Fruit fly (Drosophila melanogaster) whole organism, embryonic: Measurements from ENCODE around the gene phol.

Experiments used
- Aef1 ChIP-seq: fragments of 200-800 bp; sonication (Bioruptor generic); IDR thresholded peaks from 3 replicates; pipeline ENCODE4 v1.3.6; 2022; ENCODE audit warnings: missing biosample characterization, missing genetic modification characterization
- Asciz ChIP-seq: fragments of 200-800 bp; sonication (Bioruptor generic); optimal IDR thresholded peaks from 2 replicates; lab custom pipeline; 2017; ENCODE audit warnings: missing biosample characterization, mild to moderate bottlenecking, missing genetic modification characterization, missing genetic modification reagents
- CG10462 ChIP-seq: fragments of 200-800 bp; sonication (Bioruptor generic); optimal IDR thresholded peaks from 2 replicates; lab custom pipeline; 2016; ENCODE audit warnings: missing biosample characterization, missing genetic modification characterization
- CG11696 ChIP-seq: fragments of 200-800 bp; sonication (Bioruptor generic); IDR thresholded peaks from 2 replicates; pipeline ENCODE4 v1.3.6; 2022; ENCODE audit warnings: missing biosample characterization, missing genetic modification characterization
- CG12155 ChIP-seq: fragments of 200-800 bp; sonication (Bioruptor generic); optimal IDR thresholded peaks from 3 replicates; lab custom pipeline; 2016; ENCODE audit warnings: missing biosample characterization, missing genetic modification characterization
- CG12219 ChIP-seq: fragments of 200-800 bp; sonication (Bioruptor generic); optimal IDR thresholded peaks from 3 replicates; lab custom pipeline; 2018; ENCODE audit warnings: missing biosample characterization, mild to moderate bottlenecking, missing genetic modification characterization
- CG12769 ChIP-seq: fragments of 200-800 bp; sonication (Bioruptor generic); optimal IDR thresholded peaks from 2 replicates; lab custom pipeline; 2019; ENCODE audit warnings: missing biosample characterization, mild to moderate bottlenecking, missing genetic modification characterization, moderate library complexity
- CG13287 ChIP-seq: fragments of 200-800 bp; sonication (Bioruptor generic); IDR thresholded peaks from 2 replicates; pipeline ENCODE4 v1.3.6; 2022; ENCODE audit warnings: missing biosample characterization, missing genetic modification characterization; ENCODE audit not compliant: partially characterized antibody
- CG14667 ChIP-seq: fragments of 200-800 bp; sonication (Bioruptor generic); IDR thresholded peaks from 2 replicates; pipeline ENCODE4 v1.3.6; 2022; ENCODE audit warnings: missing biosample characterization, missing genetic modification characterization
- CG15514 ChIP-seq: fragments of 200-800 bp; sonication (Bioruptor generic); optimal IDR thresholded peaks from 3 replicates; lab custom pipeline; 2017; ENCODE audit warnings: missing biosample characterization, missing genetic modification characterization, mild to moderate bottlenecking, moderate library complexity, missing genetic modification reagents
- CG15601 ChIP-seq: fragments of 200-800 bp; sonication (Bioruptor generic); optimal IDR thresholded peaks from 3 replicates; lab custom pipeline; 2019; ENCODE audit warnings: missing biosample characterization, mild to moderate bottlenecking, missing genetic modification characterization, moderate library complexity
- CG1602 ChIP-seq: fragments of 200-800 bp; sonication (Bioruptor generic); optimal IDR thresholded peaks from 3 replicates; lab custom pipeline; 2016; ENCODE audit warnings: missing biosample characterization, missing genetic modification characterization
- CG31441 ChIP-seq: fragments of 200-800 bp; sonication (Bioruptor generic); IDR thresholded peaks from 2 replicates; pipeline ENCODE4 v1.3.6; 2022; ENCODE audit warnings: missing biosample characterization, missing genetic modification characterization
- CG3407 ChIP-seq: fragments of 200-800 bp; sonication (Bioruptor generic); optimal IDR thresholded peaks from 2 replicates; lab custom pipeline; 2018; ENCODE audit warnings: missing biosample characterization, mild to moderate bottlenecking, missing genetic modification characterization
- CG3838 ChIP-seq: fragments of 200-800 bp; sonication (Bioruptor generic); optimal IDR thresholded peaks from 3 replicates; lab custom pipeline; 2016; ENCODE audit warnings: missing biosample characterization, missing genetic modification characterization
- CG3847 ChIP-seq: fragments of 200-800 bp; sonication (Bioruptor generic); IDR thresholded peaks from 2 replicates; pipeline ENCODE4 v1.3.6; 2022; ENCODE audit warnings: missing biosample characterization, missing genetic modification characterization
- CG5953 ChIP-seq: fragments of 200-800 bp; sonication (Bioruptor generic); IDR thresholded peaks from 2 replicates; pipeline ENCODE4 v1.3.6; 2022; ENCODE audit warnings: missing biosample characterization, missing genetic modification characterization
- CG6654 ChIP-seq: fragments of 200-800 bp; sonication (Bioruptor generic); optimal IDR thresholded peaks from 2 replicates; lab custom pipeline; 2017; ENCODE audit warnings: missing biosample characterization, mild to moderate bottlenecking, missing genetic modification characterization
- CG7357 ChIP-seq: fragments of 200-800 bp; sonication (Bioruptor generic); IDR thresholded peaks from 3 replicates; pipeline ENCODE4 v1.3.6; 2022; ENCODE audit warnings: missing biosample characterization, missing genetic modification characterization
- CG7372 ChIP-seq: fragments of 200-800 bp; sonication (Bioruptor generic); IDR thresholded peaks from 2 replicates; pipeline ENCODE4 v1.3.6; 2022; ENCODE audit warnings: missing biosample characterization, missing genetic modification characterization
- CG8290 ChIP-seq, 3 experiments: fragments of 200-800 bp; sonication (Bioruptor generic); optimal IDR thresholded peaks; 2 replicates each; lab custom pipeline; 2016 to 2019; ENCODE audit warnings: missing biosample characterization in 3 of 3, missing genetic modification characterization in 3 of 3, mild to moderate bottlenecking in 2 of 3, moderate library complexity in 1 of 3
- CG9876 ChIP-seq: fragments of 200-800 bp; sonication (Bioruptor generic); optimal IDR thresholded peaks from 2 replicates; lab custom pipeline; 2016; ENCODE audit warnings: missing biosample characterization, missing genetic modification characterization
- E2f1 ChIP-seq: fragments of 200-800 bp; sonication (Bioruptor generic); IDR thresholded peaks from 2 replicates; pipeline ENCODE4 v1.3.6; 2022; ENCODE audit warnings: missing biosample characterization, missing genetic modification characterization
- Fer3 ChIP-seq: fragments of 200-800 bp; sonication (Bioruptor generic); optimal IDR thresholded peaks from 2 replicates; lab custom pipeline; 2018; ENCODE audit warnings: missing biosample characterization, mild to moderate bottlenecking, missing genetic modification characterization, moderate library complexity
- HLH4C ChIP-seq: fragments of 200-800 bp; sonication (Bioruptor generic); IDR thresholded peaks from 3 replicates; pipeline ENCODE4 v1.3.6; 2022; ENCODE audit warnings: missing biosample characterization, missing genetic modification characterization; ENCODE audit not compliant: partially characterized antibody
- Hand ChIP-seq: fragments of 200-800 bp; sonication (Bioruptor generic); optimal IDR thresholded peaks from 2 replicates; lab custom pipeline; 2017; ENCODE audit warnings: mild to moderate bottlenecking, missing biosample characterization, missing genetic modification reagents, missing genetic modification characterization
- Hr78 ChIP-seq, 2 experiments: fragments of 200-800 bp in 1 of 2; fragments of >200 bp in 1 of 2; sonication (Bioruptor generic) in 1 of 2; optimal IDR thresholded peaks; 2 replicates each; lab custom pipeline; 2017 to 2019; ENCODE audit warnings: missing biosample characterization in 2 of 2, missing genetic modification characterization in 2 of 2, mild to moderate bottlenecking in 1 of 2, moderate library complexity in 1 of 2
- Jarid2 ChIP-seq: fragments of 200-800 bp; sonication (Bioruptor generic); optimal IDR thresholded peaks from 3 replicates; lab custom pipeline; 2017; ENCODE audit warnings: mild to moderate bottlenecking, missing biosample characterization, missing genetic modification reagents, missing genetic modification characterization
- MTF-1 ChIP-seq: fragments of 200-800 bp; sonication (Bioruptor generic); optimal IDR thresholded peaks from 2 replicates; lab custom pipeline; 2018; ENCODE audit warnings: missing biosample characterization, mild to moderate bottlenecking, missing genetic modification characterization, borderline replicate concordance
- Med ChIP-seq: fragments of 200-800 bp; sonication (Bioruptor generic); peaks from one replicate; lab custom pipeline; 2016; ENCODE audit warnings: missing biosample characterization, missing genetic modification characterization, mild to moderate bottlenecking, inconsistent platforms, moderate library complexity
- Meics ChIP-seq: fragments of 200-800 bp; sonication (Bioruptor generic); optimal IDR thresholded peaks from 2 replicates; lab custom pipeline; 2017; ENCODE audit warnings: missing biosample characterization, mild to moderate bottlenecking, missing genetic modification characterization
- NC2β ChIP-seq: fragments of 200-800 bp; sonication (Bioruptor generic); optimal IDR thresholded peaks from 2 replicates; lab custom pipeline; 2016; ENCODE audit warnings: missing biosample characterization, missing genetic modification characterization
- Nf-YA ChIP-seq: fragments of 200-800 bp; sonication (Bioruptor generic); IDR thresholded peaks from 2 replicates; pipeline ENCODE4 v1.3.6; 2022; ENCODE audit warnings: missing biosample characterization, missing genetic modification characterization
- Optix ChIP-seq: fragments of 200-800 bp; sonication (Bioruptor generic); IDR thresholded peaks from 3 replicates; pipeline ENCODE4 v1.3.6; 2022; ENCODE audit warnings: missing biosample characterization, missing genetic modification characterization
- Sox102F ChIP-seq: fragments of 200-800 bp; sonication (Bioruptor generic); optimal IDR thresholded peaks from 2 replicates; lab custom pipeline; 2018; ENCODE audit warnings: missing biosample characterization, mild to moderate bottlenecking, missing genetic modification characterization, moderate library complexity
- TFAM ChIP-seq: fragments of 200-800 bp; sonication (Bioruptor generic); optimal IDR thresholded peaks from 2 replicates; lab custom pipeline; 2017; ENCODE audit warnings: missing biosample characterization, missing genetic modification characterization, inconsistent platforms
- ase ChIP-seq: fragments of 200-800 bp; sonication (Bioruptor generic); IDR thresholded peaks from 3 replicates; pipeline ENCODE4 v1.3.6; 2022; ENCODE audit warnings: missing biosample characterization, missing genetic modification characterization
- dan ChIP-seq: fragments of 200-800 bp; sonication (Bioruptor generic); IDR thresholded peaks from 2 replicates; pipeline ENCODE4 v1.3.6; 2022; ENCODE audit warnings: missing biosample characterization, missing genetic modification characterization
- disco-r ChIP-seq: fragments of 200-800 bp; sonication (Bioruptor generic); optimal IDR thresholded peaks from 2 replicates; lab custom pipeline; 2016; ENCODE audit warnings: missing biosample characterization, missing genetic modification characterization
- dmrt11E ChIP-seq: fragments of 200-800 bp; sonication (Bioruptor generic); optimal IDR thresholded peaks from 3 replicates; lab custom pipeline; 2018; ENCODE audit warnings: missing biosample characterization, mild to moderate bottlenecking, missing genetic modification characterization, moderate library complexity
- fd96Cb ChIP-seq: fragments of 200-800 bp; sonication (Bioruptor generic); optimal IDR thresholded peaks from 2 replicates; lab custom pipeline; 2018; ENCODE audit warnings: missing biosample characterization, mild to moderate bottlenecking, missing genetic modification characterization, moderate library complexity
- lmd ChIP-seq: fragments of 200-800 bp; sonication (Bioruptor generic); IDR thresholded peaks from 2 replicates; pipeline ENCODE4 v1.3.6; 2022; ENCODE audit warnings: missing biosample characterization, missing genetic modification characterization
- mirr ChIP-seq: fragments of 200-800 bp; sonication (Bioruptor generic); optimal IDR thresholded peaks from 3 replicates; lab custom pipeline; 2018; ENCODE audit warnings: missing biosample characterization, mild to moderate bottlenecking, missing genetic modification characterization
- pfk ChIP-seq: fragments of 200-800 bp; sonication (Bioruptor generic); optimal IDR thresholded peaks from 2 replicates; lab custom pipeline; 2018; ENCODE audit warnings: missing biosample characterization, mild to moderate bottlenecking, missing genetic modification characterization, moderate library complexity
- sim ChIP-seq: fragments of 200-800 bp; sonication (Bioruptor generic); IDR thresholded peaks from 2 replicates; pipeline ENCODE4 v1.3.6; 2022; ENCODE audit warnings: missing biosample characterization, missing genetic modification characterization
- twi ChIP-seq: fragments of 200-800 bp; optimal IDR thresholded peaks from 2 replicates; lab custom pipeline; 2019; ENCODE audit warnings: missing biosample characterization, mild to moderate bottlenecking, missing genetic modification characterization, moderate library complexity
- tx ChIP-seq: fragments of 200-800 bp; sonication (Bioruptor generic); optimal IDR thresholded peaks from 2 replicates; lab custom pipeline; 2016; ENCODE audit warnings: missing biosample characterization, missing genetic modification characterization
- vfl ChIP-seq: fragments of 200-800 bp; sonication (Bioruptor generic); optimal IDR thresholded peaks from 2 replicates; lab custom pipeline; 2016; ENCODE audit warnings: missing biosample characterization, missing genetic modification characterization
- wor ChIP-seq: fragments of 200-800 bp; sonication (Bioruptor generic); IDR thresholded peaks from 2 replicates; pipeline ENCODE4 v1.3.6; 2022; ENCODE audit warnings: missing biosample characterization, missing genetic modification characterization
- zen2 ChIP-seq: fragments of 200-800 bp; sonication (Bioruptor generic); IDR thresholded peaks from 3 replicates; pipeline ENCODE4 v1.3.6; 2022; ENCODE audit warnings: missing biosample characterization, missing genetic modification characterization; ENCODE audit not compliant: partially characterized antibody

The phol gene

DNA sequence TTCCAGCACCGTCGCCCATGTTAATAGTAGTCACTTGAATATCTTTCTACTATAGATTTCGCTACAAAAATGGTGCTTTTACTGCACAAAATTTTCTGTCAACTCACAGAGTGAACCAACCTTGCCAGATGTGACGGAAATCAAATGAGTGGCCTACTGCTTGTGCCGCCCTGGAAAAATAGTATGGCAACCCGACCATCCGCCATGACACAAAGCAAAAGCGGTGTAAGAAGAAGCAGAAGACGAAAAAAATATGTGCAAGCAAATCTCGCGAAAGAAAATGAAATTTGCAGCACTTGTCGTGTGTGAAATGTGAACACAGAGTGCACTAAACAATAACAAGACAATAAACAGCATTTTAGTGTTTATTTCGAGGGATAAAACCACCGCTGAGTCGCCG is 20.7 kb upstream of the phol start, which contains the start of the genes Uch-L5 and Jarid2 (continued):
- TF ChIP-seq CG12219 (GFP tag; lab: Kevin White, UChicago): no peak
- TF ChIP-seq wor (GFP tag; lab: Robert Waterston, UW): no peak
- TF ChIP-seq CG6654: no peak
- TF ChIP-seq lmd (GFP tag; lab: Robert Waterston, UW): no peak; the same call in 1 of the 2 replicates
- no peak for TF ChIP-seq CG10462 (GFP tag; lab: Kevin White, UChicago)
- peak; percentile 62 for TF ChIP-seq disco-r (GFP tag; lab: Kevin White, UChicago)
- TF ChIP-seq MTF-1: peak; percentile 62
- TF ChIP-seq ase (GFP tag; lab: Robert Waterston, UW): 0 out of 3 replicates have a peak, but pooled peaks have one; percentile 11
- TF ChIP-seq Hand (GFP tag; lab: Kevin White, UChicago): no peak
- TF ChIP-seq HLH4C (GFP tag; lab: Robert Waterston, UW): no peak
- TF ChIP-seq CG7357: no peak
- peak; percentile 61 for TF ChIP-seq mirr (GFP tag; lab: Kevin White, UChicago)
- TF ChIP-seq dmrt11E (tag; lab: Kevin White, UChicago): no peak
- peak; percentile 63 for TF ChIP-seq vfl (GFP tag; lab: Kevin White, UChicago)
- no peak for TF ChIP-seq CG14667 (GFP tag; lab: Robert Waterston, UW)
- no peak for TF ChIP-seq CG1602 (GFP tag; lab: Kevin White, UChicago)
- no peak for TF ChIP-seq Asciz (GFP tag; lab: Kevin White, UChicago)
- TF ChIP-seq sim (GFP tag; lab: Robert Waterston, UW): no peak
- peak; percentile 8 for TF ChIP-seq tx (GFP tag; lab: Kevin White, UChicago)
- peak; percentile 45 for TF ChIP-seq CG12155
- TF ChIP-seq Hr78 (GFP tag; optimal IDR thresholded peaks at IDR 0.05; lab: Kevin White, UChicago): no peak
- TF ChIP-seq Jarid2: no peak
- TF ChIP-seq CG7372 (GFP tag; lab: Robert Waterston, UW): no peak
- no peak for TF ChIP-seq CG8290 (GFP tag; optimal IDR thresholded peaks at IDR 0.05; lab: Kevin White, UChicago)
- TF ChIP-seq CG8290 (tag; optimal IDR thresholded peaks at IDR 0.05; lab: Kevin White, UChicago): no peak
- no peak for TF ChIP-seq Nf-YA (GFP tag; lab: Robert Waterston, UW)
- TF ChIP-seq CG31441 (GFP tag; lab: Robert Waterston, UW): no peak
- no peak for TF ChIP-seq TFAM
- no peak for TF ChIP-seq fd96Cb (tag; lab: Kevin White, UChicago)
- TF ChIP-seq CG5953 (GFP tag; lab: Robert Waterston, UW): no peak
- TF ChIP-seq CG15514: peak; percentile 85
- TF ChIP-seq CG9876 (GFP tag; lab: Kevin White, UChicago): peak; percentile 9
- peak; percentile 77 for TF ChIP-seq NC2β (GFP tag; lab: Kevin White, UChicago)
- no peak for TF ChIP-seq Sox102F (GFP tag; lab: Kevin White, UChicago)
- TF ChIP-seq E2f1: no peak
- no peak for TF ChIP-seq CG12769
- 0 out of 3 replicates have a peak, but pooled peaks have one; percentile 37 for TF ChIP-seq Optix (GFP tag; lab: Robert Waterston, UW)
- peak; percentile 94 for TF ChIP-seq Med (GFP tag; lab: Kevin White, UChicago)
- TF ChIP-seq dan (GFP tag; lab: Robert Waterston, UW): no peak
- TF ChIP-seq CG11696 (GFP tag; lab: Robert Waterston, UW): no peak
- TF ChIP-seq Meics (GFP tag; lab: Kevin White, UChicago): peak; percentile 57
- no peak for TF ChIP-seq Fer3 (tag; lab: Kevin White, UChicago)
- TF ChIP-seq Aef1 (GFP tag; lab: Robert Waterston, UW): peak; percentile 42; the same call in 1 of the 3 replicates
- TF ChIP-seq CG15601 (tag; lab: Kevin White, UChicago): peak; percentile 22
- no peak for TF ChIP-seq CG3838 (GFP tag; lab: Kevin White, UChicago)
- no peak for TF ChIP-seq zen2
- peak; percentile 52 for TF ChIP-seq pfk (GFP tag; lab: Kevin White, UChicago)
- TF ChIP-seq CG13287 (GFP tag; lab: Robert Waterston, UW): peak; percentile 33; the same call in 1 of the 2 replicates
- peak; percentile 25 for TF ChIP-seq twi
- TF ChIP-seq CG3847 (GFP tag; lab: Robert Waterston, UW): peak; percentile 86
- peak; percentile 22 for TF ChIP-seq CG3407 (GFP tag; lab: Kevin White, UChicago)
